Fruit fly (Drosophila melanogaster) Kc167 (cell line): ENCODE results near the gene Cnx99A.

Source experiments
- Myc ChIP-seq: fragments of >200 bp; optimal IDR thresholded peaks from 2 replicates; lab custom pipeline; 2017; ENCODE audit warnings: missing external identifiers
- h ChIP-seq: fragments of >200 bp; optimal IDR thresholded peaks from 3 replicates; lab custom pipeline; 2018; ENCODE audit warnings: missing external identifiers

- no peak for TF ChIP-seq Myc
- no peak for TF ChIP-seq h (lab: Kevin White, UChicago)
Observed at dm6 chr3R:29282939-29283616, 36.4 kb downstream of the Cnx99A start.
